Worm (Caenorhabditis elegans) whole organism, late embryonic: ENCODE results near the gene C36E8.4.

Source experiments
- C08G9.2 ChIP-seq: sonication (generic microtip); optimal IDR thresholded peaks from 2 replicates; lab custom pipeline; 2016; ENCODE audit warnings: mild to moderate bottlenecking, missing genetic modification characterization, moderate library complexity, missing compliant biosample characterization
- F13H6.1 ChIP-seq: sonication (generic microtip); optimal IDR thresholded peaks from 2 replicates; lab custom pipeline; 2016; ENCODE audit warnings: missing genetic modification characterization, missing compliant biosample characterization
- K02D7.2 ChIP-seq: sonication (generic microtip); optimal IDR thresholded peaks from 2 replicates; lab custom pipeline; 2017; ENCODE audit warnings: mild to moderate bottlenecking, missing genetic modification characterization, missing compliant biosample characterization
- K09A11.1 ChIP-seq: sonication (generic microtip); optimal IDR thresholded peaks from 2 replicates; lab custom pipeline; 2017; ENCODE audit warnings: antibody characterized with exemption, mild to moderate bottlenecking, missing genetic modification characterization, missing compliant biosample characterization; ENCODE audit not compliant: insufficient read depth
- ahr-1 ChIP-seq: sonication (generic microtip); optimal IDR thresholded peaks from 2 replicates; lab custom pipeline; 2016; ENCODE audit warnings: missing genetic modification characterization, missing compliant biosample characterization
- ceh-14 ChIP-seq: sonication (generic microtip); optimal IDR thresholded peaks from 2 replicates; lab custom pipeline; 2016; ENCODE audit warnings: missing genotype, missing genetic modification characterization, missing compliant biosample characterization
- ceh-18 ChIP-seq: sonication (generic microtip); optimal IDR thresholded peaks from 2 replicates; lab custom pipeline; 2016; ENCODE audit warnings: missing genetic modification characterization, missing compliant biosample characterization
- ceh-19 ChIP-seq: fragments of 200-800 bp; sonication (Bioruptor generic); optimal IDR thresholded peaks from 2 replicates; lab custom pipeline; 2018; ENCODE audit warnings: mild to moderate bottlenecking, missing genetic modification characterization, missing compliant biosample characterization
- ceh-2 ChIP-seq: sonication (generic microtip); optimal IDR thresholded peaks from 2 replicates; lab custom pipeline; 2016; ENCODE audit warnings: missing genotype, missing genetic modification characterization, missing compliant biosample characterization
- ceh-22 ChIP-seq: sonication (generic microtip); optimal IDR thresholded peaks from 2 replicates; lab custom pipeline; 2017; ENCODE audit warnings: missing biosample characterization, missing genetic modification characterization
- ceh-24 ChIP-seq: sonication (generic microtip); optimal IDR thresholded peaks from 2 replicates; lab custom pipeline; 2016; ENCODE audit warnings: mild to moderate bottlenecking, missing genetic modification characterization, missing compliant biosample characterization
- ceh-34 ChIP-seq: sonication (generic microtip); optimal IDR thresholded peaks from 2 replicates; lab custom pipeline; 2016; ENCODE audit warnings: mild to moderate bottlenecking, missing genetic modification characterization, missing compliant biosample characterization
- ceh-45 ChIP-seq: fragments of 200-800 bp; sonication (Bioruptor generic); IDR thresholded peaks from 2 replicates; pipeline ENCODE4 v1.3.6; 2022; ENCODE audit warnings: missing genetic modification reagents, missing genetic modification characterization, missing compliant biosample characterization
- ceh-6 ChIP-seq: fragments of 200-800 bp; sonication (Bioruptor generic); optimal IDR thresholded peaks from 2 replicates; lab custom pipeline; 2018; ENCODE audit warnings: mild to moderate bottlenecking, missing genetic modification characterization, missing compliant biosample characterization
- dve-1 ChIP-seq: sonication (generic microtip); optimal IDR thresholded peaks from 2 replicates; lab custom pipeline; 2017; ENCODE audit warnings: antibody characterized with exemption, mild to moderate bottlenecking, missing genetic modification characterization, missing compliant biosample characterization
- elt-4 ChIP-seq: sonication (generic microtip); optimal IDR thresholded peaks from 2 replicates; lab custom pipeline; 2016; ENCODE audit warnings: missing genetic modification characterization, missing compliant biosample characterization
- fax-1 ChIP-seq: sonication (generic microtip); optimal IDR thresholded peaks from 2 replicates; lab custom pipeline; 2016; ENCODE audit warnings: missing genotype, missing genetic modification characterization, missing compliant biosample characterization
- fkh-10 ChIP-seq: fragments of 150-350 bp; optimal IDR thresholded peaks from 2 replicates; lab custom pipeline; 2014; ENCODE audit warnings: missing biosample characterization, missing genetic modification reagents, missing genetic modification characterization
- fkh-6 ChIP-seq: sonication (generic microtip); optimal IDR thresholded peaks from 2 replicates; lab custom pipeline; 2016; ENCODE audit warnings: missing genetic modification characterization, missing compliant biosample characterization
- gmeb-2 ChIP-seq: sonication (generic microtip); optimal IDR thresholded peaks from 2 replicates; lab custom pipeline; 2016; ENCODE audit warnings: missing genetic modification characterization, inconsistent platforms, missing compliant biosample characterization
- hlh-13 ChIP-seq: fragments of 200-800 bp; sonication (Bioruptor generic); optimal IDR thresholded peaks from 2 replicates; lab custom pipeline; 2018; ENCODE audit warnings: mild to moderate bottlenecking, missing genetic modification characterization, missing compliant biosample characterization
- hlh-6 ChIP-seq: sonication (generic microtip); optimal IDR thresholded peaks from 2 replicates; lab custom pipeline; 2016; ENCODE audit warnings: missing genotype, missing genetic modification characterization, missing compliant biosample characterization
- hlh-8 ChIP-seq: sonication (generic microtip); optimal IDR thresholded peaks from 2 replicates; lab custom pipeline; 2016; ENCODE audit warnings: missing genotype, missing genetic modification characterization, missing compliant biosample characterization
- lim-6 ChIP-seq: sonication (generic microtip); optimal IDR thresholded peaks from 2 replicates; lab custom pipeline; 2016; ENCODE audit warnings: missing genetic modification characterization, missing compliant biosample characterization
- madf-2 ChIP-seq: sonication (generic microtip); optimal IDR thresholded peaks from 2 replicates; lab custom pipeline; 2017; ENCODE audit warnings: missing genetic modification characterization, missing compliant biosample characterization
- mec-3 ChIP-seq: sonication (generic microtip); optimal IDR thresholded peaks from 2 replicates; lab custom pipeline; 2016; ENCODE audit warnings: borderline replicate concordance, missing genetic modification characterization, missing compliant biosample characterization
- nfya-1 ChIP-seq: sonication (generic microtip); optimal IDR thresholded peaks from 2 replicates; lab custom pipeline; 2017; ENCODE audit warnings: missing genetic modification characterization, mild to moderate bottlenecking, missing compliant biosample characterization, antibody characterized with exemption, moderate library complexity
- nhr-11 ChIP-seq: fragments of 150-350 bp; optimal IDR thresholded peaks from 2 replicates; lab custom pipeline; 2014; ENCODE audit warnings: missing biosample characterization, missing genetic modification characterization
- pha-2 ChIP-seq: sonication (generic microtip); optimal IDR thresholded peaks from 2 replicates; lab custom pipeline; 2017; ENCODE audit warnings: mild to moderate bottlenecking, missing genetic modification characterization, missing compliant biosample characterization
- pha-4 ChIP-seq: fragments of 150-350 bp; optimal IDR thresholded peaks from 2 replicates; lab custom pipeline; 2018; ENCODE audit warnings: missing biosample characterization, missing genetic modification reagents, missing genetic modification characterization
- ref-2 ChIP-seq: sonication (generic microtip); optimal IDR thresholded peaks from 2 replicates; lab custom pipeline; 2016; ENCODE audit warnings: missing genetic modification characterization, missing compliant biosample characterization
- rnt-1 ChIP-seq: sonication (generic microtip); optimal IDR thresholded peaks from 2 replicates; lab custom pipeline; 2016; ENCODE audit warnings: missing genetic modification characterization, missing compliant biosample characterization
- sdc-2 ChIP-seq: sonication (generic microtip); optimal IDR thresholded peaks from 2 replicates; lab custom pipeline; 2016; ENCODE audit warnings: missing genotype, missing genetic modification characterization, missing compliant biosample characterization
- sox-2 ChIP-seq: fragments of 200-800 bp; sonication (Bioruptor generic); IDR thresholded peaks from 2 replicates; pipeline ENCODE4 v1.3.6; 2022; ENCODE audit warnings: missing genetic modification reagents, missing genetic modification characterization, missing compliant biosample characterization
- sox-4 ChIP-seq: sonication (generic microtip); optimal IDR thresholded peaks from 2 replicates; lab custom pipeline; 2017; ENCODE audit warnings: mild to moderate bottlenecking, missing genetic modification characterization, inconsistent platforms, missing compliant biosample characterization
- syd-9 ChIP-seq: sonication (generic microtip); optimal IDR thresholded peaks from 2 replicates; lab custom pipeline; 2016; ENCODE audit warnings: mild to moderate bottlenecking, missing genetic modification characterization, moderate library complexity, missing compliant biosample characterization
- tbx-2 ChIP-seq: sonication (generic microtip); optimal IDR thresholded peaks from 2 replicates; lab custom pipeline; 2016; ENCODE audit warnings: missing genetic modification characterization, missing compliant biosample characterization
- ttx-3 ChIP-seq: sonication (generic microtip); optimal IDR thresholded peaks from 2 replicates; lab custom pipeline; 2016; ENCODE audit warnings: missing genetic modification reagents, missing genetic modification characterization, missing compliant biosample characterization
- unc-3 ChIP-seq, 2 experiments: fragments of 200-800 bp in 1 of 2; sonication (Bioruptor generic) in 1 of 2; sonication (generic microtip) in 1 of 2; conservative IDR thresholded peaks in 1 of 2; optimal IDR thresholded peaks in 1 of 2; 2 replicates each; pipeline versions ENCODE4 v1.3.6 to Lab custom; 2016 to 2022; ENCODE audit warnings: missing compliant biosample characterization in 2 of 2, missing genetic modification characterization in 2 of 2, missing genetic modification reagents in 1 of 2
- unc-42 ChIP-seq: sonication (generic microtip); optimal IDR thresholded peaks from 2 replicates; lab custom pipeline; 2016; ENCODE audit warnings: missing genotype, missing genetic modification characterization, missing compliant biosample characterization
- unc-86 ChIP-seq: sonication (generic microtip); optimal IDR thresholded peaks from 2 replicates; lab custom pipeline; 2016; ENCODE audit warnings: missing genetic modification characterization, missing compliant biosample characterization
- zip-5 ChIP-seq: sonication (generic microtip); optimal IDR thresholded peaks from 2 replicates; lab custom pipeline; 2016; ENCODE audit warnings: missing genetic modification characterization, missing compliant biosample characterization
- ztf-16 ChIP-seq: sonication (generic microtip); optimal IDR thresholded peaks from 2 replicates; lab custom pipeline; 2017; ENCODE audit warnings: missing genetic modification characterization, missing compliant biosample characterization

Gene C36E8.4

ce11 chrIII:3979980-3980631, 32.0 kb upstream of the C36E8.4 start:
- TF ChIP-seq nfya-1 (tag; lab: Kevin White, UChicago), result peak; percentile 21
- TF ChIP-seq nhr-11 (tag; lab: Kevin White, UChicago), result no peak
- TF ChIP-seq ref-2 (tag; lab: Kevin White, UChicago), result no peak
- no peak for TF ChIP-seq pha-4
- TF ChIP-seq ceh-18 (tag; lab: Kevin White, UChicago), result peak; percentile 44
- TF ChIP-seq F13H6.1 (tag; lab: Kevin White, UChicago), result peak; percentile 14
- TF ChIP-seq fkh-6 (tag; lab: Kevin White, UChicago), result no peak
- no peak for TF ChIP-seq fkh-10
- no peak for TF ChIP-seq elt-4 (tag; lab: Kevin White, UChicago)
- TF ChIP-seq hlh-8 (tag; lab: Kevin White, UChicago), result no peak
- peak; percentile 24 for TF ChIP-seq tbx-2
- TF ChIP-seq ahr-1 (tag; lab: Kevin White, UChicago), result no peak

- TF ChIP-seq hlh-6 (tag; lab: Kevin White, UChicago) (peak; percentile 58), fax-1 (no peak), lim-6 (tag; lab: Kevin White, UChicago) (no peak), pha-2 (tag; lab: Kevin White, UChicago) (no peak), C08G9.2 (tag; lab: Kevin White, UChicago) (peak; percentile 4), ttx-3 (tag; lab: Kevin White, UChicago) (no peak), ref-2 (tag; lab: Kevin White, UChicago) (no peak), ceh-14 (tag; lab: Kevin White, UChicago) (no peak), sox-4 (tag; lab: Kevin White, UChicago) (no peak), zip-5 (tag; lab: Kevin White, UChicago) (no peak), gmeb-2 (tag; lab: Kevin White, UChicago) (no peak), ceh-22 (tag; lab: Kevin White, UChicago) (no peak), ceh-34 (tag; lab: Kevin White, UChicago) (no peak), fkh-6 (tag; lab: Kevin White, UChicago) (no peak), dve-1 (tag; lab: Kevin White, UChicago) (no peak), K09A11.1 (tag; lab: Kevin White, UChicago) (no peak), unc-86 (tag; lab: Kevin White, UChicago) (no peak), unc-3 (GFP tag; conservative IDR thresholded peaks at IDR 0.05; lab: Robert Waterston, UW) (no peak), unc-3 (tag; optimal IDR thresholded peaks at IDR 0.05; lab: Kevin White, UChicago) (no peak), ceh-18 (tag; lab: Kevin White, UChicago) (peak; percentile 41), hlh-13 (GFP tag; lab: Kevin White, UChicago) (no peak), hlh-8 (tag; lab: Kevin White, UChicago) (no peak), K02D7.2 (tag; lab: Kevin White, UChicago) (no peak), rnt-1 (tag; lab: Kevin White, UChicago) (no peak), ztf-16 (no peak), ceh-2 (no peak), ceh-6 (GFP tag; lab: Kevin White, UChicago) (no peak), ceh-19 (GFP tag; lab: Kevin White, UChicago) (no peak), madf-2 (tag; lab: Kevin White, UChicago) (no peak), unc-42 (tag; lab: Kevin White, UChicago) (no peak), mec-3 (tag; lab: Kevin White, UChicago) (no peak), ceh-24 (tag; lab: Kevin White, UChicago) (no peak), ahr-1 (tag; lab: Kevin White, UChicago) (no peak), pha-4 (no peak), ceh-45 (GFP tag; lab: Robert Waterston, UW) (no peak), sox-2 (GFP tag; lab: Robert Waterston, UW) (no peak), elt-4 (tag; lab: Kevin White, UChicago) (no peak), tbx-2 (peak; percentile 5), syd-9 (no peak), sdc-2 (peak; percentile 7)
These were observed 28.1 kb upstream of the C36E8.4 start for ce11 chrIII:3984049-3984484.
